Worm (Caenorhabditis elegans) whole organism, late embryonic: Measurements from ENCODE around the gene unc-103.

Experiments
- C38D4.7 ChIP-seq: fragments of 200-800 bp; sonication (Bioruptor generic); optimal IDR thresholded peaks from 2 replicates; lab custom pipeline; 2018; ENCODE audit warnings: mild to moderate bottlenecking, missing genetic modification characterization, moderate library complexity, missing compliant biosample characterization
- K02D7.2 ChIP-seq: sonication (generic microtip); optimal IDR thresholded peaks from 2 replicates; lab custom pipeline; 2017; ENCODE audit warnings: mild to moderate bottlenecking, missing genetic modification characterization, missing compliant biosample characterization
- K09A11.1 ChIP-seq: sonication (generic microtip); optimal IDR thresholded peaks from 2 replicates; lab custom pipeline; 2017; ENCODE audit warnings: antibody characterized with exemption, mild to moderate bottlenecking, missing genetic modification characterization, missing compliant biosample characterization; ENCODE audit not compliant: insufficient read depth
- ahr-1 ChIP-seq: sonication (generic microtip); optimal IDR thresholded peaks from 2 replicates; lab custom pipeline; 2016; ENCODE audit warnings: missing genetic modification characterization, missing compliant biosample characterization
- ama-1 ChIP-seq: fragments of 150-350 bp; optimal IDR thresholded peaks from 2 replicates; lab custom pipeline; 2014
- ceh-14 ChIP-seq: sonication (generic microtip); optimal IDR thresholded peaks from 2 replicates; lab custom pipeline; 2016; ENCODE audit warnings: missing genotype, missing genetic modification characterization, missing compliant biosample characterization
- ceh-18 ChIP-seq: sonication (generic microtip); optimal IDR thresholded peaks from 2 replicates; lab custom pipeline; 2016; ENCODE audit warnings: missing genetic modification characterization, missing compliant biosample characterization
- ceh-19 ChIP-seq: fragments of 200-800 bp; sonication (Bioruptor generic); optimal IDR thresholded peaks from 2 replicates; lab custom pipeline; 2018; ENCODE audit warnings: mild to moderate bottlenecking, missing genetic modification characterization, missing compliant biosample characterization
- ceh-2 ChIP-seq: sonication (generic microtip); optimal IDR thresholded peaks from 2 replicates; lab custom pipeline; 2016; ENCODE audit warnings: missing genotype, missing genetic modification characterization, missing compliant biosample characterization
- ceh-24 ChIP-seq: sonication (generic microtip); optimal IDR thresholded peaks from 2 replicates; lab custom pipeline; 2016; ENCODE audit warnings: mild to moderate bottlenecking, missing genetic modification characterization, missing compliant biosample characterization
- ceh-30 ChIP-seq: fragments of 150-350 bp; optimal IDR thresholded peaks from 2 replicates; lab custom pipeline; 2014; ENCODE audit warnings: missing biosample characterization, missing genetic modification characterization
- ceh-34 ChIP-seq: sonication (generic microtip); optimal IDR thresholded peaks from 2 replicates; lab custom pipeline; 2016; ENCODE audit warnings: mild to moderate bottlenecking, missing genetic modification characterization, missing compliant biosample characterization
- ceh-48 ChIP-seq: sonication (generic microtip); optimal IDR thresholded peaks from 2 replicates; lab custom pipeline; 2016; ENCODE audit warnings: missing genetic modification characterization, inconsistent platforms, missing compliant biosample characterization
- ceh-6 ChIP-seq: fragments of 200-800 bp; sonication (Bioruptor generic); optimal IDR thresholded peaks from 2 replicates; lab custom pipeline; 2018; ENCODE audit warnings: mild to moderate bottlenecking, missing genetic modification characterization, missing compliant biosample characterization
- ceh-9 ChIP-seq: sonication (generic microtip); optimal IDR thresholded peaks from 2 replicates; lab custom pipeline; 2016; ENCODE audit warnings: mild to moderate bottlenecking, missing genetic modification characterization, inconsistent platforms, missing compliant biosample characterization
- che-1 ChIP-seq: sonication (generic microtip); optimal IDR thresholded peaks from 2 replicates; lab custom pipeline; 2016; ENCODE audit warnings: mild to moderate bottlenecking, missing genetic modification characterization, missing compliant biosample characterization
- elt-4 ChIP-seq: sonication (generic microtip); optimal IDR thresholded peaks from 2 replicates; lab custom pipeline; 2016; ENCODE audit warnings: missing genetic modification characterization, missing compliant biosample characterization
- ets-4 ChIP-seq: sonication (generic microtip); optimal IDR thresholded peaks from 2 replicates; lab custom pipeline; 2016; ENCODE audit warnings: missing genetic modification characterization, missing compliant biosample characterization
- eyg-1 ChIP-seq: sonication (generic microtip); optimal IDR thresholded peaks from 2 replicates; lab custom pipeline; 2016; ENCODE audit warnings: missing genotype, missing genetic modification characterization, missing compliant biosample characterization
- fkh-6 ChIP-seq: sonication (generic microtip); optimal IDR thresholded peaks from 2 replicates; lab custom pipeline; 2016; ENCODE audit warnings: missing genetic modification characterization, missing compliant biosample characterization
- hlh-13 ChIP-seq: fragments of 200-800 bp; sonication (Bioruptor generic); optimal IDR thresholded peaks from 2 replicates; lab custom pipeline; 2018; ENCODE audit warnings: mild to moderate bottlenecking, missing genetic modification characterization, missing compliant biosample characterization
- hlh-15 ChIP-seq: sonication (generic microtip); optimal IDR thresholded peaks from 2 replicates; lab custom pipeline; 2016; ENCODE audit warnings: missing genetic modification characterization, missing compliant biosample characterization
- lin-11 ChIP-seq: fragments of 200-800 bp; sonication (Bioruptor generic); optimal IDR thresholded peaks from 2 replicates; lab custom pipeline; 2018; ENCODE audit warnings: mild to moderate bottlenecking, missing genetic modification characterization, missing compliant biosample characterization
- mec-3 ChIP-seq: sonication (generic microtip); optimal IDR thresholded peaks from 2 replicates; lab custom pipeline; 2016; ENCODE audit warnings: borderline replicate concordance, missing genetic modification characterization, missing compliant biosample characterization
- nfya-1 ChIP-seq: sonication (generic microtip); optimal IDR thresholded peaks from 2 replicates; lab custom pipeline; 2017; ENCODE audit warnings: missing genetic modification characterization, mild to moderate bottlenecking, missing compliant biosample characterization, antibody characterized with exemption, moderate library complexity
- nhr-11 ChIP-seq: fragments of 150-350 bp; optimal IDR thresholded peaks from 2 replicates; lab custom pipeline; 2014; ENCODE audit warnings: missing biosample characterization, missing genetic modification characterization
- nhr-232 ChIP-seq: sonication (generic microtip); optimal IDR thresholded peaks from 2 replicates; lab custom pipeline; 2016; ENCODE audit warnings: missing genetic modification characterization, missing compliant biosample characterization
- npax-4 ChIP-seq: sonication (generic microtip); optimal IDR thresholded peaks from 2 replicates; lab custom pipeline; 2016; ENCODE audit warnings: missing genetic modification characterization, missing compliant biosample characterization
- pag-3 ChIP-seq: sonication (generic microtip); optimal IDR thresholded peaks from 2 replicates; lab custom pipeline; 2016; ENCODE audit warnings: missing compliant biosample characterization, missing genetic modification characterization, borderline replicate concordance
- pat-9 ChIP-seq: fragments of 200-800 bp; sonication (Bioruptor generic); optimal IDR thresholded peaks from 2 replicates; lab custom pipeline; 2018; ENCODE audit warnings: mild to moderate bottlenecking, missing genetic modification characterization, moderate library complexity, missing compliant biosample characterization
- pha-2 ChIP-seq: sonication (generic microtip); optimal IDR thresholded peaks from 2 replicates; lab custom pipeline; 2017; ENCODE audit warnings: mild to moderate bottlenecking, missing genetic modification characterization, missing compliant biosample characterization
- rnt-1 ChIP-seq: sonication (generic microtip); optimal IDR thresholded peaks from 2 replicates; lab custom pipeline; 2016; ENCODE audit warnings: missing genetic modification characterization, missing compliant biosample characterization
- sdc-2 ChIP-seq: sonication (generic microtip); optimal IDR thresholded peaks from 2 replicates; lab custom pipeline; 2016; ENCODE audit warnings: missing genotype, missing genetic modification characterization, missing compliant biosample characterization
- sox-4 ChIP-seq: sonication (generic microtip); optimal IDR thresholded peaks from 2 replicates; lab custom pipeline; 2017; ENCODE audit warnings: mild to moderate bottlenecking, missing genetic modification characterization, inconsistent platforms, missing compliant biosample characterization
- unc-42 ChIP-seq: sonication (generic microtip); optimal IDR thresholded peaks from 2 replicates; lab custom pipeline; 2016; ENCODE audit warnings: missing genotype, missing genetic modification characterization, missing compliant biosample characterization

The unc-103 gene

ce11 chrIII:4115085-4115484 lies at the start of gene unc-103:
Gene unc-103 (plus strand): TSS chrIII:4115385.
- TF ChIP-seq sox-4 (tag; lab: Kevin White, UChicago), result no peak

- no peak for TF ChIP-seq ceh-6 (GFP tag; lab: Kevin White, UChicago)
- TF ChIP-seq ets-4 (tag; lab: Kevin White, UChicago), result no peak
- TF ChIP-seq hlh-15, result no peak
- no peak for TF ChIP-seq K02D7.2 (tag; lab: Kevin White, UChicago)
- TF ChIP-seq elt-4 (tag; lab: Kevin White, UChicago), result no peak
- TF ChIP-seq rnt-1 (tag; lab: Kevin White, UChicago), result no peak
- TF ChIP-seq ceh-19 (GFP tag; lab: Kevin White, UChicago), result no peak
- no peak for TF ChIP-seq eyg-1 (tag; lab: Kevin White, UChicago)
- no peak for TF ChIP-seq ceh-48
- TF ChIP-seq pag-3 (tag; lab: Kevin White, UChicago), result no peak
- no peak for TF ChIP-seq unc-42
- no peak for TF ChIP-seq ceh-24
- TF ChIP-seq sdc-2 (tag; lab: Kevin White, UChicago), result no peak
- TF ChIP-seq ceh-18, result no peak
- TF ChIP-seq ahr-1 (tag; lab: Kevin White, UChicago), result no peak
- TF ChIP-seq che-1 (tag; lab: Kevin White, UChicago), result no peak
- TF ChIP-seq nhr-11 (tag; lab: Kevin White, UChicago), result no peak
These were observed 48.9 kb upstream of the unc-103 start, which contains the start of gene unc-79 for ce11 chrIII:4066333-4066732. Gene unc-79 (plus strand): TSS chrIII:4066633.

ce11 chrIII:4068120-4068519 lies 47.1 kb upstream of the unc-103 start:
- TF ChIP-seq ceh-9 (tag; lab: Kevin White, UChicago) (no peak), ceh-14 (tag; lab: Kevin White, UChicago) (peak; percentile 31)

- no peak for TF ChIP-seq ceh-2 (tag; lab: Kevin White, UChicago)
- TF ChIP-seq nfya-1 (tag; lab: Kevin White, UChicago), result no peak
- TF ChIP-seq pat-9, result no peak
- no peak for TF ChIP-seq elt-4 (tag; lab: Kevin White, UChicago)
- TF ChIP-seq fkh-6 (tag; lab: Kevin White, UChicago), result no peak
- no peak for TF ChIP-seq pha-2 (tag; lab: Kevin White, UChicago)
- no peak for TF ChIP-seq npax-4 (tag; lab: Kevin White, UChicago)
- peak; percentile 86 for TF ChIP-seq unc-42
- no peak for TF ChIP-seq ets-4 (tag; lab: Kevin White, UChicago)
- no peak for TF ChIP-seq nhr-232
- TF ChIP-seq ceh-34, result no peak
- peak; percentile 77 for TF ChIP-seq ceh-14 (tag; lab: Kevin White, UChicago)
- no peak for TF ChIP-seq lin-11 (tag; lab: Kevin White, UChicago)
- TF ChIP-seq eyg-1 (tag; lab: Kevin White, UChicago), result no peak
- no peak for TF ChIP-seq ama-1 (lab: Kevin White, UChicago)
- no peak for TF ChIP-seq ceh-18
These were observed 44.9 kb upstream of the unc-103 start for ce11 chrIII:4070239-4070638.

ce11 chrIII:4083429-4083828 lies 31.8 kb upstream of the unc-103 start:
- TF ChIP-seq ceh-30 (no peak), mec-3 (tag; lab: Kevin White, UChicago) (no peak), ceh-9 (tag; lab: Kevin White, UChicago) (no peak), pha-2 (tag; lab: Kevin White, UChicago) (no peak), K09A11.1 (tag; lab: Kevin White, UChicago) (no peak), hlh-13 (GFP tag; lab: Kevin White, UChicago) (no peak), ceh-2 (tag; lab: Kevin White, UChicago) (no peak), C38D4.7 (GFP tag; lab: Kevin White, UChicago) (no peak)
